Worm (Caenorhabditis elegans) whole organism, mixed stage, embryonic: ENCODE measurements around the gene Y45G5AM.5.
A peak's percentile ranks its signal among the peaks of the same experiment; 100 is the strongest.

ENCODE experiments used
- bed-3 ChIP-seq: fragments of 200-800 bp; sonication (Bioruptor generic); optimal IDR thresholded peaks from 3 replicates; lab custom pipeline; 2018; ENCODE audit warnings: mild to moderate bottlenecking, missing genetic modification characterization, moderate library complexity, missing compliant biosample characterization
- blmp-1 ChIP-seq: fragments of 150-350 bp; optimal IDR thresholded peaks from 2 replicates; lab custom pipeline; 2014; ENCODE audit warnings: missing biosample characterization, missing genetic modification characterization
- ceh-39 ChIP-seq: fragments of 150-350 bp; optimal IDR thresholded peaks from 2 replicates; lab custom pipeline; 2014; ENCODE audit warnings: missing biosample characterization, missing genetic modification characterization
- ceh-43 ChIP-seq: fragments of 200-800 bp; sonication (Bioruptor generic); optimal IDR thresholded peaks from 2 replicates; lab custom pipeline; 2018; ENCODE audit warnings: mild to moderate bottlenecking, missing genetic modification characterization, moderate library complexity, missing compliant biosample characterization
- ces-1 ChIP-seq: fragments of 150-350 bp; optimal IDR thresholded peaks from 2 replicates; lab custom pipeline; 2014; ENCODE audit warnings: missing biosample characterization, missing genetic modification reagents, missing genetic modification characterization
- drap-1 ChIP-seq: fragments of 200-800 bp; sonication (Bioruptor generic); optimal IDR thresholded peaks from 3 replicates; lab custom pipeline; 2018; ENCODE audit warnings: mild to moderate bottlenecking, missing genetic modification characterization, missing compliant biosample characterization
- elt-1 ChIP-seq: sonication (generic microtip); optimal IDR thresholded peaks from 2 replicates; lab custom pipeline; 2017; ENCODE audit warnings: missing genetic modification characterization, mild to moderate bottlenecking, missing compliant biosample characterization, antibody characterized with exemption, moderate library complexity, borderline replicate concordance; ENCODE audit not compliant: insufficient read depth
- elt-3 ChIP-seq: fragments of 150-350 bp; optimal IDR thresholded peaks from 2 replicates; lab custom pipeline; 2014; ENCODE audit warnings: missing biosample characterization, missing genetic modification characterization
- flh-1 ChIP-seq: fragments of 200-800 bp; sonication (Bioruptor generic); optimal IDR thresholded peaks from 2 replicates; lab custom pipeline; 2018; ENCODE audit warnings: mild to moderate bottlenecking, missing genetic modification characterization, moderate library complexity, missing compliant biosample characterization
- ham-2 ChIP-seq: fragments of 200-800 bp; sonication (Bioruptor generic); optimal IDR thresholded peaks from 2 replicates; lab custom pipeline; 2018; ENCODE audit warnings: mild to moderate bottlenecking, missing genetic modification characterization, missing compliant biosample characterization
- hlh-1 ChIP-seq: fragments of 150-350 bp; optimal IDR thresholded peaks from 2 replicates; lab custom pipeline; 2014; ENCODE audit warnings: missing biosample characterization, missing genetic modification reagents, missing genetic modification characterization
- lin-13 ChIP-seq: fragments of 150-350 bp; optimal IDR thresholded peaks from 2 replicates; lab custom pipeline; 2014; ENCODE audit warnings: missing biosample characterization, missing genetic modification characterization
- lin-32 ChIP-seq: fragments of 200-800 bp; sonication (Bioruptor generic); optimal IDR thresholded peaks from 2 replicates; lab custom pipeline; 2018; ENCODE audit warnings: mild to moderate bottlenecking, missing genetic modification characterization, missing compliant biosample characterization
- lsy-2 ChIP-seq: fragments of 150-350 bp; optimal IDR thresholded peaks from 2 replicates; lab custom pipeline; 2014; ENCODE audit warnings: missing biosample characterization, missing genetic modification characterization
- mab-5 ChIP-seq: fragments of 150-350 bp; optimal IDR thresholded peaks from 2 replicates; lab custom pipeline; 2014; ENCODE audit warnings: missing biosample characterization, missing genetic modification characterization
- mep-1 ChIP-seq: fragments of 150-350 bp; optimal IDR thresholded peaks from 2 replicates; lab custom pipeline; 2017; ENCODE audit warnings: missing biosample characterization, missing genetic modification reagents, missing genetic modification characterization, inconsistent platforms
- mls-2 ChIP-seq: sonication (generic microtip); optimal IDR thresholded peaks from 2 replicates; lab custom pipeline; 2016; ENCODE audit warnings: mild to moderate bottlenecking, missing genetic modification characterization, moderate library complexity, missing compliant biosample characterization
- nhr-12 ChIP-seq: fragments of 150-350 bp; optimal IDR thresholded peaks from 2 replicates; lab custom pipeline; 2014; ENCODE audit warnings: missing biosample characterization, missing genetic modification characterization
- nhr-2 ChIP-seq: fragments of 150-350 bp; optimal IDR thresholded peaks from 2 replicates; lab custom pipeline; 2014; ENCODE audit warnings: missing biosample characterization, missing genetic modification characterization
- nhr-237 ChIP-seq: fragments of 150-350 bp; optimal IDR thresholded peaks from 2 replicates; lab custom pipeline; 2014; ENCODE audit warnings: missing biosample characterization, missing genetic modification characterization
- nhr-76 ChIP-seq: sonication (generic microtip); optimal IDR thresholded peaks from 2 replicates; lab custom pipeline; 2017; ENCODE audit warnings: missing biosample characterization, missing genetic modification characterization
- pha-4 ChIP-seq: fragments of 150-350 bp; optimal IDR thresholded peaks from 2 replicates; lab custom pipeline; 2018; ENCODE audit warnings: missing biosample characterization, missing genetic modification reagents, missing genetic modification characterization
- sptf-1 ChIP-seq: sonication (generic microtip); optimal IDR thresholded peaks from 2 replicates; lab custom pipeline; 2017; ENCODE audit warnings: mild to moderate bottlenecking, missing genetic modification characterization, moderate library complexity, missing compliant biosample characterization
- tbx-8 ChIP-seq: fragments of 200-800 bp; sonication (Bioruptor generic); optimal IDR thresholded peaks from 2 replicates; lab custom pipeline; 2018; ENCODE audit warnings: mild to moderate bottlenecking, missing genetic modification characterization, moderate library complexity, missing compliant biosample characterization
- unc-120 ChIP-seq: sonication (generic microtip); optimal IDR thresholded peaks from 2 replicates; lab custom pipeline; 2017; ENCODE audit warnings: missing genetic modification characterization, missing compliant biosample characterization; ENCODE audit not compliant: poor library complexity, severe bottlenecking
- unc-62 ChIP-seq: fragments of 150-350 bp; optimal IDR thresholded peaks from 2 replicates; lab custom pipeline; 2014; ENCODE audit warnings: missing biosample characterization, missing genetic modification reagents, missing genetic modification characterization
- zip-8 ChIP-seq: fragments of 150-350 bp; optimal IDR thresholded peaks from 2 replicates; lab custom pipeline; 2014; ENCODE audit warnings: missing biosample characterization, missing genetic modification characterization
- ztf-11 ChIP-seq: fragments of 150-350 bp; optimal IDR thresholded peaks from 2 replicates; lab custom pipeline; 2014; ENCODE audit warnings: missing biosample characterization, missing genetic modification characterization

The Y45G5AM.5 gene

ce11 chrV:4152200-4152599, 8.0 kb upstream of the Y45G5AM.5 start, which contains the start of gene Y45G5AM.6:
Gene Y45G5AM.6, minus strand, starts transcription at chrV:4152300.
- TF ChIP-seq nhr-237 (no peak), elt-1 (no peak), ham-2 (no peak), tbx-8 (no peak), nhr-12 (tag; lab: Kevin White, UChicago) (no peak), mls-2 (tag; lab: Kevin White, UChicago) (no peak)

- no peak for TF ChIP-seq blmp-1
- peak; percentile 99 for TF ChIP-seq hlh-1 (tag; lab: Kevin White, UChicago)
- TF ChIP-seq unc-120 (tag; lab: Kevin White, UChicago) = peak; percentile 85
- TF ChIP-seq lin-32 (GFP tag; lab: Kevin White, UChicago) = no peak
- TF ChIP-seq unc-62 (GFP tag; lab: Kevin White, UChicago) = peak; percentile 89
Observed at ce11 chrV:4157291-4157690, 2.9 kb upstream of the Y45G5AM.5 start.

ce11 chrV:4162922-4163321, 2.7 kb downstream of the Y45G5AM.5 start, which contains the start of gene Y45G5AM.4:
Gene Y45G5AM.4, plus strand, starts transcription at chrV:4163222.
- TF ChIP-seq drap-1 (GFP tag; lab: Kevin White, UChicago) (no peak), unc-120 (tag; lab: Kevin White, UChicago) (no peak), elt-3 (tag; lab: Kevin White, UChicago) (no peak), hlh-1 (tag; lab: Kevin White, UChicago) (no peak), nhr-76 (tag; lab: Kevin White, UChicago) (no peak), nhr-12 (tag; lab: Kevin White, UChicago) (no peak), elt-1 (no peak), lin-13 (tag; lab: Kevin White, UChicago) (no peak), lsy-2 (tag; lab: Kevin White, UChicago) (no peak), ceh-39 (no peak), unc-62 (GFP tag; lab: Kevin White, UChicago) (no peak), flh-1 (GFP tag; lab: Kevin White, UChicago) (no peak), lin-32 (GFP tag; lab: Kevin White, UChicago) (no peak), sptf-1 (tag; lab: Kevin White, UChicago) (no peak), ham-2 (no peak), ceh-43 (GFP tag; lab: Kevin White, UChicago) (no peak)
- TF ChIP-seq, all 35 proteins: peak for 0

ce11 chrV:4164504-4164959, 4.3 kb downstream of the Y45G5AM.5 start, which contains the start of gene Y45G5AM.3:
Gene Y45G5AM.3, plus strand, starts transcription at chrV:4164554.
- TF ChIP-seq tbx-8 (no peak), drap-1 (GFP tag; lab: Kevin White, UChicago) (no peak), nhr-2 (tag; lab: Kevin White, UChicago) (no peak), pha-4 (tag; lab: Kevin White, UChicago) (no peak), hlh-1 (tag; lab: Kevin White, UChicago) (no peak), unc-120 (tag; lab: Kevin White, UChicago) (no peak), lsy-2 (tag; lab: Kevin White, UChicago) (no peak), mab-5 (tag; lab: Kevin White, UChicago) (no peak)

- no peak for TF ChIP-seq lsy-2 (tag; lab: Kevin White, UChicago)
- TF ChIP-seq nhr-76 (tag; lab: Kevin White, UChicago) = no peak
Observed at ce11 chrV:4168045-4168444, 7.9 kb downstream of the Y45G5AM.5 start.

ce11 chrV:4169658-4170057, 9.5 kb downstream of the Y45G5AM.5 start:
- TF ChIP-seq elt-1 = no peak
- TF ChIP-seq bed-3 = no peak
- TF ChIP-seq mep-1 (tag; lab: Kevin White, UChicago) = peak; percentile 41
- TF ChIP-seq nhr-12 (tag; lab: Kevin White, UChicago) = no peak
- no peak for TF ChIP-seq lin-13 (tag; lab: Kevin White, UChicago)
- no peak for TF ChIP-seq nhr-237
- no peak for TF ChIP-seq lin-32 (GFP tag; lab: Kevin White, UChicago)
- no peak for TF ChIP-seq zip-8 (tag; lab: Kevin White, UChicago)
- no peak for TF ChIP-seq mab-5 (tag; lab: Kevin White, UChicago)
- TF ChIP-seq drap-1 (GFP tag; lab: Kevin White, UChicago) = no peak
- TF ChIP-seq ztf-11 (tag; lab: Kevin White, UChicago) = no peak
- no peak for TF ChIP-seq ceh-43 (GFP tag; lab: Kevin White, UChicago)
- TF ChIP-seq ces-1 (GFP tag; lab: Kevin White, UChicago) = peak; percentile 7
- TF ChIP-seq ceh-39 = peak; percentile 19
